Fruit fly (Drosophila melanogaster): ENCODE data around the gene rtet.

Gene rtet

DNA sequence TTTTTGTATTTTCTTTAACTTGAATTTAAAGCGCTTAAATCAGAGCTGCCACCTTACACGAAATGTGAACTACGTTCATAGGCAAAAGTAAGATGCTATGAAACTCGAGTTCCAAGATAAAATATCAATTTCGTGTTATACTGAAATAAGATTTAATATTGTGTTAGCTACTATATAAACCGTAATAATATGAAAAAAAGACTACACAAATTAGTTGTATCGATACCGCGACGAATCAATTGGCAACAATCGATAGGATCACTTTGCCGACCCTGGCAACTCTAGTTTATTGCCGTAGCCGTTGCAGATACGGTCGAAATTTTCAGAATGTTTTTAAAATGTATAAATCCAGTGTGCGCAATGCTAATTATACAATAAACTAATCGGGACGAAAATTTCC, 32.2 kb downstream of the rtet start, which contains the start of gene SNF4Agamma (continued):
- no peak for TF ChIP-seq CG14667 (GFP tag; IDR thresholded peaks at IDR 0.05)
- TF ChIP-seq mld (GFP tag; IDR thresholded peaks at IDR 0.05; ENCODE audit: partially characterized antibody): peak; percentile 41; the same call in 1 of the 3 replicates
- no peak for TF ChIP-seq odd (GFP tag; optimal IDR thresholded peaks at IDR 0.05)
- TF ChIP-seq ac (GFP tag; optimal IDR thresholded peaks at IDR 0.05): no peak
- TF ChIP-seq ara (GFP tag; IDR thresholded peaks at IDR 0.05): no peak
- TF ChIP-seq fu2 (GFP tag; optimal IDR thresholded peaks at IDR 0.05): no peak
- no peak for TF ChIP-seq ro (GFP tag; IDR thresholded peaks at IDR 0.05)
- TF ChIP-seq CG11696 (GFP tag; IDR thresholded peaks at IDR 0.05): no peak
- no peak for TF ChIP-seq CG2199 (GFP tag; IDR thresholded peaks at IDR 0.05)
- TF ChIP-seq mirr (GFP tag; optimal IDR thresholded peaks at IDR 0.05): no peak
- TF ChIP-seq CG7271 (tag; optimal IDR thresholded peaks at IDR 0.05): no peak
- peak; percentile 36; the same call in 1 of the 2 replicates for TF ChIP-seq MBD-R2 (GFP tag; IDR thresholded peaks at IDR 0.05)
- TF ChIP-seq ssp (GFP tag; IDR thresholded peaks at IDR 0.05): no peak
- peak; percentile 58; the same call in 2 of the 3 replicates for TF ChIP-seq Opbp (GFP tag; IDR thresholded peaks at IDR 0.05; ENCODE audit: partially characterized antibody)
- no peak for TF ChIP-seq CG3726 (GFP tag; IDR thresholded peaks at IDR 0.05)
- peak; percentile 83 for TF ChIP-seq Med (GFP tag)
- no peak for TF ChIP-seq zen (tag; optimal IDR thresholded peaks at IDR 0.05)
- TF ChIP-seq CG3407 (GFP tag; optimal IDR thresholded peaks at IDR 0.05): no peak
- no peak for TF ChIP-seq CG14441 (GFP tag; IDR thresholded peaks at IDR 0.05)
- TF ChIP-seq pho (GFP tag; optimal IDR thresholded peaks at IDR 0.05): no peak
- peak; percentile 64 for TF ChIP-seq CG8290 (GFP tag; optimal IDR thresholded peaks at IDR 0.05)
- TF ChIP-seq CG8290 (tag; optimal IDR thresholded peaks at IDR 0.05): peak in 1 of 2 experiments; percentile 4
- no peak for TF ChIP-seq kah (GFP tag; optimal IDR thresholded peaks at IDR 0.05)
- no peak for TF ChIP-seq usp (GFP tag; optimal IDR thresholded peaks at IDR 0.05)
- no peak for TF ChIP-seq CG12104 (GFP tag; optimal IDR thresholded peaks at IDR 0.05)
- no peak for TF ChIP-seq CG2889 (GFP tag; IDR thresholded peaks at IDR 0.05)
- no peak for TF ChIP-seq PHDP (tag; optimal IDR thresholded peaks at IDR 0.05)
- TF ChIP-seq bab2 (GFP tag; optimal IDR thresholded peaks at IDR 0.05): peak; percentile 14
- no peak for TF ChIP-seq CG7963 (GFP tag; IDR thresholded peaks at IDR 0.05; ENCODE audit: partially characterized antibody)
- TF ChIP-seq CoRest (tag; optimal IDR thresholded peaks at IDR 0.05): peak; percentile 56
- peak; percentile 60 for TF ChIP-seq CG2129 (GFP tag; IDR thresholded peaks at IDR 0.05; ENCODE audit: partially characterized antibody)
- no peak for TF ChIP-seq da (GFP tag; optimal IDR thresholded peaks at IDR 0.05)
- 0 out of 4 replicates have a peak, but pooled peaks have one; percentile 66 for TF ChIP-seq chinmo (GFP tag; IDR thresholded peaks at IDR 0.05; ENCODE audit: partially characterized antibody)
- no peak for TF ChIP-seq otp (GFP tag; IDR thresholded peaks at IDR 0.05)
- TF ChIP-seq grau (tag; optimal IDR thresholded peaks at IDR 0.05): peak; percentile 36
- no peak for TF ChIP-seq HHEX (GFP tag; optimal IDR thresholded peaks at IDR 0.05)
- peak; percentile 48 for TF ChIP-seq CG14710 (tag; optimal IDR thresholded peaks at IDR 0.05)
- TF ChIP-seq CG2678 (tag; optimal IDR thresholded peaks at IDR 0.05): peak; percentile 30
- TF ChIP-seq CG2120 (GFP tag; optimal IDR thresholded peaks at IDR 0.05): peak; percentile 41
- TF ChIP-seq CG6683 (GFP tag; optimal IDR thresholded peaks at IDR 0.05): no peak
- no peak; the same call in 2 of the 3 replicates for TF ChIP-seq tgo (GFP tag; IDR thresholded peaks at IDR 0.05)
- no peak for TF ChIP-seq al (GFP tag; IDR thresholded peaks at IDR 0.05)
- no peak for TF ChIP-seq eve (GFP tag; optimal IDR thresholded peaks at IDR 0.05)
- no peak for TF ChIP-seq CG14014 (GFP tag; IDR thresholded peaks at IDR 0.05)
- no peak for TF ChIP-seq CG15479 (GFP tag; optimal IDR thresholded peaks at IDR 0.05)
- no peak for TF ChIP-seq slou (GFP tag; optimal IDR thresholded peaks at IDR 0.05)
- peak; percentile 78 for TF ChIP-seq unc-4 (GFP tag; IDR thresholded peaks at IDR 0.05; ENCODE audit: partially characterized antibody)
- TF ChIP-seq CG10959 (GFP tag; IDR thresholded peaks at IDR 0.05): no peak
- no peak for TF ChIP-seq h (optimal IDR thresholded peaks at IDR 0.05)
- no peak for TF ChIP-seq Usf (GFP tag; optimal IDR thresholded peaks at IDR 0.05)
- peak; percentile 90 for TF ChIP-seq sens (GFP tag)
- TF ChIP-seq Mes4 (GFP tag; optimal IDR thresholded peaks at IDR 0.05): peak; percentile 0
- TF ChIP-seq CG13624 (GFP tag; optimal IDR thresholded peaks at IDR 0.05): no peak
